Worm (Caenorhabditis elegans) whole organism, early embryonic: ENCODE data around the gene hse-5.

Experiments used
- B0310.2 ChIP-seq: sonication (generic microtip); optimal IDR thresholded peaks from 2 replicates; lab custom pipeline; 2016; ENCODE audit warnings: mild to moderate bottlenecking, missing genetic modification characterization, missing compliant biosample characterization
- F13C5.2 ChIP-seq: sonication (generic microtip); optimal IDR thresholded peaks from 2 replicates; lab custom pipeline; 2017; ENCODE audit warnings: mild to moderate bottlenecking, missing genetic modification characterization, inconsistent platforms, missing compliant biosample characterization
- aly-1 ChIP-seq: sonication (generic microtip); optimal IDR thresholded peaks from 2 replicates; lab custom pipeline; 2016; ENCODE audit warnings: missing genetic modification characterization, missing compliant biosample characterization
- ama-1 ChIP-seq: fragments of 150-350 bp; optimal IDR thresholded peaks from 2 replicates; lab custom pipeline; 2014
- ceh-13 ChIP-seq: fragments of 200-800 bp; sonication (Bioruptor generic); optimal IDR thresholded peaks from 2 replicates; lab custom pipeline; 2018; ENCODE audit warnings: mild to moderate bottlenecking, missing genetic modification characterization, missing compliant biosample characterization
- ceh-36 ChIP-seq: sonication (generic microtip); optimal IDR thresholded peaks from 2 replicates; lab custom pipeline; 2016; ENCODE audit warnings: missing genetic modification characterization, inconsistent platforms, missing compliant biosample characterization
- ets-7 ChIP-seq: sonication (generic microtip); optimal IDR thresholded peaks from 2 replicates; lab custom pipeline; 2016; ENCODE audit warnings: missing genotype, missing genetic modification characterization, missing compliant biosample characterization
- flt-1 ChIP-seq: fragments of 200-800 bp; sonication (Bioruptor generic); IDR thresholded peaks from 2 replicates; pipeline ENCODE4 v1.3.6; 2022; ENCODE audit warnings: missing genetic modification characterization, missing compliant biosample characterization
- hmbx-1 ChIP-seq: sonication (generic microtip); optimal IDR thresholded peaks from 2 replicates; lab custom pipeline; 2016; ENCODE audit warnings: mild to moderate bottlenecking, missing genetic modification characterization, missing compliant biosample characterization
- hmg-4 ChIP-seq: fragments of 200-800 bp; sonication (Bioruptor generic); optimal IDR thresholded peaks from 2 replicates; lab custom pipeline; 2018; ENCODE audit warnings: mild to moderate bottlenecking, missing genetic modification characterization, missing compliant biosample characterization
- hnd-1 ChIP-seq: sonication (generic microtip); optimal IDR thresholded peaks from 2 replicates; lab custom pipeline; 2016; ENCODE audit warnings: missing genetic modification characterization, missing compliant biosample characterization
- pes-1 ChIP-seq: fragments of 200-800 bp; sonication (Bioruptor generic); IDR thresholded peaks from 2 replicates; pipeline ENCODE4 v1.3.6; 2022; ENCODE audit warnings: missing genetic modification reagents, missing genetic modification characterization, missing compliant biosample characterization
- scrt-1 ChIP-seq: fragments of 200-800 bp; sonication (Bioruptor generic); IDR thresholded peaks from 2 replicates; pipeline ENCODE4 v1.3.6; 2022; ENCODE audit warnings: missing genetic modification characterization, missing compliant biosample characterization
- sea-1 ChIP-seq: fragments of 200-800 bp; sonication (Bioruptor generic); conservative IDR thresholded peaks from 2 replicates; pipeline ENCODE4 v1.3.6; 2022; ENCODE audit warnings: missing genetic modification characterization, missing compliant biosample characterization
- tbx-11 ChIP-seq: fragments of 200-800 bp; sonication (Bioruptor generic); IDR thresholded peaks from 2 replicates; pipeline ENCODE4 v1.3.6; 2022; ENCODE audit warnings: missing genetic modification characterization, missing compliant biosample characterization
- tbx-37 ChIP-seq: fragments of 200-800 bp; sonication (Bioruptor generic); conservative IDR thresholded peaks from 2 replicates; pipeline ENCODE4 v1.3.6; 2022; ENCODE audit warnings: missing genetic modification reagents, missing genetic modification characterization, missing compliant biosample characterization
- tra-4 ChIP-seq: sonication (generic microtip); optimal IDR thresholded peaks from 2 replicates; lab custom pipeline; 2017; ENCODE audit warnings: missing genetic modification characterization, missing compliant biosample characterization

The hse-5 gene

DNA sequence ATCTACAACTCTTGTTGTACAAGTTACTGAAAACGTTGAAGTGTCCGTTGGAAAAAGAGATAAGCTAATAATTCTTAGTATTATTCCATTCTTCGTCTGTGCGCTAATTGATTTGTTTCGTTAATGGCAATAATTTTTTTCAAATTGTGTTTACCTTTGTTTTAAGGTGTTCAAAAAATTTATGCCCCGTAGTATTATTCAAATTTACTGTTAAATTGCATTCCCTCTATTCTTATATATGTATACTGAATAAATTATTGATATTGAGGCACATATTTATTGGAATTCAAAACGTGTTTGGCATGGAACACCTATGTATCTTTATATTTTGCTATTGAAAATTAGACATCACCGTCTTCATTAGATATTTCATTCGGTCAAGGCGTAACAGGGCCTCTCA lies 29.7 kb downstream of the hse-5 start, which contains the start of gene pals-26:
Gene pals-26 (plus strand): TSS at position 301 of the 400 bp plus-strand sequence.
- TF ChIP-seq ama-1: no peak
- no peak for TF ChIP-seq pes-1 (GFP tag; lab: Robert Waterston, UW)
- no peak for TF ChIP-seq hnd-1 (tag; lab: Kevin White, UChicago)
- TF ChIP-seq hmbx-1 (tag; lab: Kevin White, UChicago): no peak
- TF ChIP-seq tbx-11 (GFP tag; lab: Robert Waterston, UW): no peak
- no peak for TF ChIP-seq tbx-37
- TF ChIP-seq ceh-13 (GFP tag; lab: Kevin White, UChicago): no peak
- TF ChIP-seq B0310.2 (tag; lab: Kevin White, UChicago): no peak
- TF ChIP-seq scrt-1: no peak
- no peak for TF ChIP-seq F13C5.2 (tag; lab: Kevin White, UChicago)
- TF ChIP-seq sea-1 (GFP tag; lab: Robert Waterston, UW): no peak
- TF ChIP-seq ets-7 (tag; lab: Kevin White, UChicago): no peak
- TF ChIP-seq flt-1 (GFP tag; lab: Robert Waterston, UW): no peak
- no peak for TF ChIP-seq hmg-4 (GFP tag; lab: Kevin White, UChicago)
- TF ChIP-seq tra-4 (tag; lab: Kevin White, UChicago): no peak
- no peak for TF ChIP-seq ceh-36 (tag; lab: Kevin White, UChicago)
- no peak for TF ChIP-seq aly-1 (tag; lab: Kevin White, UChicago)

- TF ChIP-seq ceh-36 (tag; lab: Kevin White, UChicago) (peak; percentile 66), flt-1 (GFP tag; lab: Robert Waterston, UW) (peak; percentile 41), hmg-4 (GFP tag; lab: Kevin White, UChicago) (peak; percentile 91), scrt-1 (peak; percentile 75), sea-1 (GFP tag; lab: Robert Waterston, UW) (peak; percentile 70; the same call in 1 of the 2 replicates), aly-1 (tag; lab: Kevin White, UChicago) (peak; percentile 55), B0310.2 (tag; lab: Kevin White, UChicago) (peak; percentile 71), hmbx-1 (tag; lab: Kevin White, UChicago) (peak; percentile 34), tbx-37 (peak; percentile 67), hnd-1 (tag; lab: Kevin White, UChicago) (peak; percentile 36), pes-1 (GFP tag; lab: Robert Waterston, UW) (peak; percentile 77), F13C5.2 (tag; lab: Kevin White, UChicago) (peak; percentile 47)
These were observed 33.6 kb downstream of the hse-5 start for ce11 chrIII:4378600-4379293.

- no peak for TF ChIP-seq sea-1 (GFP tag; lab: Robert Waterston, UW)
- TF ChIP-seq tbx-11 (GFP tag; lab: Robert Waterston, UW): no peak
- TF ChIP-seq ama-1: no peak
- no peak for TF ChIP-seq flt-1 (GFP tag; lab: Robert Waterston, UW)
- no peak for TF ChIP-seq ceh-13 (GFP tag; lab: Kevin White, UChicago)
- TF ChIP-seq ets-7 (tag; lab: Kevin White, UChicago): no peak
- no peak for TF ChIP-seq hmbx-1 (tag; lab: Kevin White, UChicago)
- TF ChIP-seq hnd-1 (tag; lab: Kevin White, UChicago): no peak
- TF ChIP-seq scrt-1: no peak
- no peak for TF ChIP-seq B0310.2 (tag; lab: Kevin White, UChicago)
- no peak for TF ChIP-seq F13C5.2 (tag; lab: Kevin White, UChicago)
- TF ChIP-seq aly-1 (tag; lab: Kevin White, UChicago): no peak
- no peak for TF ChIP-seq hmg-4 (GFP tag; lab: Kevin White, UChicago)
- no peak for TF ChIP-seq tra-4 (tag; lab: Kevin White, UChicago)
- no peak for TF ChIP-seq tbx-37
- TF ChIP-seq pes-1 (GFP tag; lab: Robert Waterston, UW): no peak
- TF ChIP-seq ceh-36 (tag; lab: Kevin White, UChicago): no peak
These were observed 34.6 kb downstream of the hse-5 start, which contains the start of gene B0284.3 for ce11 chrIII:4379717-4380116. TSS of gene B0284.3 (minus strand) at chrIII:4379817.

DNA sequence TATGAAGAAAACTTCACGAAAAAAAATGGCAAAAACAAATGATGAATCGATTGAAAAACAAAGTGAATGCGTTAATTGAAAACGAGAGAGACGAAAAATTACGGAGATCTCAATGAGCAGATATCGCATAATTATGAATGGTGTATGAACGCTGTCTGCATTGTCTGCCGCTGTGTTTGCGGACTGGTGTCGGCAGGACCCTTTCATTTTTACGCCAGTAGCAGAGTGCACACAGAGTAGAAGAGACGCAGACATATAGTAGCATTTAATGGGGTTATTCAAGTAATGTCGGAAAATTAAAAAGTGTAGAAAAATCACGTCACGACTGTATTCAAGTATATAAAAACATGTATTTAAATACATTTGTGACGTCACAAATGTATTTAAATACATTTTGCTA lies 35.7 kb downstream of the hse-5 start:
- peak; percentile 11 for TF ChIP-seq F13C5.2 (tag; lab: Kevin White, UChicago)
- no peak for TF ChIP-seq ceh-13 (GFP tag; lab: Kevin White, UChicago)

DNA sequence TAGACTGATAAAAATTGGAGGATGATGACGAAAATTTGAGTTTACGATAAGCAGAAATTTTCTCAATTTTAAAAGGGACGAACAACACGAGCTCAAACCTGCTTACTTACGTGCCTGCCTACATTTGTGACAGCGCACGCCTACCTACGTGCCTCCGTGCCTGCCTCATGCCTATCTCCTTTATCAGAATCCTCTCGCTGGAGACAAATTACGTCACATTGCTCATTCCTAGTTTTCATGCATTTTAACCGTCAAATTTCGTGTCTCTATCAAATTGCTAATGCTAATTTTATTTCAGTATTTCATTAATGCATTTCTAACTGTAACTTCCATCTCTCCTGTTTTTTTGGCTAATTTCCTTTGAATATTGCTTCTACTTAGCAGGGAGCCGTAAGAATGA lies 36.2 kb downstream of the hse-5 start, which contains the start of gene pals-27:
Gene pals-27 (plus strand): TSS at position 301 of the 400 bp plus-strand sequence.
- no peak for TF ChIP-seq tbx-11 (GFP tag; lab: Robert Waterston, UW)
- no peak for TF ChIP-seq tbx-37
- no peak for TF ChIP-seq ceh-36 (tag; lab: Kevin White, UChicago)
- TF ChIP-seq hmg-4 (GFP tag; lab: Kevin White, UChicago): no peak

DNA sequence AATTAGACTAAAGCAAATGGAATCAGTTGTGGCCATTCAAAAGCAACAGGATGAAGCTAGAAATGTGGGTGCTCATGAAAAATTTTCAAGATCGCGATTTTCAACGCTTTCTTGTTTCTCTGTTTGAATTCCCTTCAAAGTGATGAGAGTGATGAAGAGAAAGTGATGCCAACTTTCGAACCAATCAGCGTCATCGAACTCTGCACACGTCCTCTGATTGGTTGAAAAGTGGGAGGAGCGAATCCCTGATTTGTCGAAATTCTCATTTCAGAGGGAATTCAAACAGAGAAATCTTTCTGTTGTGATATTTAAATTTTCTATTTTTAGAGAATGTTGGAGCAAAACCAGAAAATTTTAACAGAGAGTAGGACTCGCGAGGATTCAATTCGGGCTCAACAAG lies 37.0 kb downstream of the hse-5 start:
- TF ChIP-seq F13C5.2 (tag; lab: Kevin White, UChicago) (no peak), ceh-36 (tag; lab: Kevin White, UChicago) (no peak)

- TF ChIP-seq ceh-36 (tag; lab: Kevin White, UChicago) (no peak), ets-7 (tag; lab: Kevin White, UChicago) (no peak), pes-1 (GFP tag; lab: Robert Waterston, UW) (no peak), ama-1 (no peak), tbx-37 (no peak), aly-1 (tag; lab: Kevin White, UChicago) (no peak), B0310.2 (tag; lab: Kevin White, UChicago) (no peak), ceh-13 (GFP tag; lab: Kevin White, UChicago) (no peak), scrt-1 (no peak), tbx-11 (GFP tag; lab: Robert Waterston, UW) (no peak), hmg-4 (GFP tag; lab: Kevin White, UChicago) (no peak), flt-1 (GFP tag; lab: Robert Waterston, UW) (no peak), F13C5.2 (tag; lab: Kevin White, UChicago) (no peak), sea-1 (GFP tag; lab: Robert Waterston, UW) (no peak), hnd-1 (tag; lab: Kevin White, UChicago) (no peak), hmbx-1 (tag; lab: Kevin White, UChicago) (no peak), tra-4 (tag; lab: Kevin White, UChicago) (no peak)
These were observed 39.4 kb downstream of the hse-5 start, which contains the start of gene pals-28 for ce11 chrIII:4384487-4384886. TSS of gene pals-28 (plus strand) at chrIII:4384787.
